Fruit fly (Drosophila melanogaster) whole organism, larva: ENCODE results near the gene CG33764.

Source experiments
- noc ChIP-seq: fragments of 200-800 bp; sonication (Bioruptor generic); optimal IDR thresholded peaks from 3 replicates; lab custom pipeline; 2019; ENCODE audit warnings: missing biosample characterization, mild to moderate bottlenecking, missing genetic modification characterization, moderate library complexity

The CG33764 gene

dm6 chr3L:4267403-4267802 lies at the start of gene CG33764:
CG33764 (minus strand) TSS chr3L:4267503.
- no peak for TF ChIP-seq noc (tag; lab: Kevin White, UChicago)

- no peak for TF ChIP-seq noc (tag; lab: Kevin White, UChicago)
These were observed 46.0 kb upstream of the CG33764 start, which contains the start of gene Claspin for dm6 chr3L:4313299-4313698. Claspin (plus strand) TSS chr3L:4313483.

dm6 chr3L:4310604-4311003 lies 43.3 kb upstream of the CG33764 start:
- TF ChIP-seq noc (tag; lab: Kevin White, UChicago) = no peak

- no peak for TF ChIP-seq noc (tag; lab: Kevin White, UChicago)
These were observed 40.5 kb upstream of the CG33764 start, which contains the start of gene dyl for dm6 chr3L:4307691-4308383. dyl (minus strand) TSS chr3L:4307718.

- TF ChIP-seq noc (tag; lab: Kevin White, UChicago) = no peak
These were observed 37.1 kb upstream of the CG33764 start for dm6 chr3L:4304244-4304959.

dm6 chr3L:4302088-4302487 lies 34.8 kb upstream of the CG33764 start:
- TF ChIP-seq noc (tag; lab: Kevin White, UChicago) = no peak

- TF ChIP-seq noc (tag; lab: Kevin White, UChicago) = no peak
These were observed 29.5 kb upstream of the CG33764 start for dm6 chr3L:4296760-4297159.

dm6 chr3L:4293711-4294110 lies 26.4 kb upstream of the CG33764 start:
- TF ChIP-seq noc (tag; lab: Kevin White, UChicago) = peak; percentile 28

dm6 chr3L:4293304-4293703 lies 26.0 kb upstream of the CG33764 start:
- TF ChIP-seq noc (tag; lab: Kevin White, UChicago) = no peak

- TF ChIP-seq noc (tag; lab: Kevin White, UChicago) = peak; percentile 26
These were observed 24.9 kb upstream of the CG33764 start, which contains the start of the genes CG15012 and Fdx2 for dm6 chr3L:4292120-4292697. CG15012 (minus strand) TSS chr3L:4292246. Fdx2 (plus strand) TSS chr3L:4292482.

dm6 chr3L:4288591-4289056 lies 21.3 kb upstream of the CG33764 start, which contains the start of gene Hexo1:
Hexo1 (plus strand) TSS chr3L:4288641.
- TF ChIP-seq noc (tag; lab: Kevin White, UChicago) = peak; percentile 75

dm6 chr3L:4286784-4287183 lies 19.5 kb upstream of the CG33764 start, which contains the start of gene TfIIEbeta:
TfIIEbeta (plus strand) TSS chr3L:4287038.
- TF ChIP-seq noc (tag; lab: Kevin White, UChicago) = no peak

- TF ChIP-seq noc (tag; lab: Kevin White, UChicago) = no peak
These were observed 16.3 kb upstream of the CG33764 start, which contains the start of the genes srw and CG1316 for dm6 chr3L:4283428-4284089. srw (minus strand) TSS chr3L:4283478. CG1316 (plus strand) TSS chr3L:4283851.

- no peak for TF ChIP-seq noc (tag; lab: Kevin White, UChicago)
These were observed 15.3 kb upstream of the CG33764 start, which contains the start of gene CG11583 for dm6 chr3L:4282627-4283026. CG11583 (minus strand) TSS chr3L:4282817.

- TF ChIP-seq noc (tag; lab: Kevin White, UChicago) = no peak
These were observed 10.5 kb upstream of the CG33764 start, which contains the start of gene Ctl1 for dm6 chr3L:4277796-4278195. Ctl1 (plus strand) TSS chr3L:4277962.
